Worm (Caenorhabditis elegans) whole organism, young adult: ENCODE data around the gene tbc-17.

Source experiments
- F23B12.7 ChIP-seq: sonication (generic microtip); optimal IDR thresholded peaks from 2 replicates; lab custom pipeline; 2017; ENCODE audit warnings: missing genetic modification characterization, mild to moderate bottlenecking, missing compliant biosample characterization, antibody characterized with exemption, moderate library complexity; ENCODE audit not compliant: insufficient read depth
- F37B4.10 ChIP-seq: fragments of 200-800 bp; sonication (Bioruptor generic); IDR thresholded peaks from 2 replicates; pipeline ENCODE4 v1.3.6; 2022; ENCODE audit warnings: missing genetic modification characterization, missing compliant biosample characterization
- F52B5.7 ChIP-seq: sonication (generic microtip); optimal IDR thresholded peaks from 2 replicates; lab custom pipeline; 2016; ENCODE audit warnings: mild to moderate bottlenecking, missing genetic modification characterization, missing compliant biosample characterization
- F55B11.4 ChIP-seq: sonication (generic microtip); optimal IDR thresholded peaks from 2 replicates; lab custom pipeline; 2016; ENCODE audit warnings: missing compliant biosample characterization, missing genetic modification characterization, borderline replicate concordance; ENCODE audit not compliant: insufficient read depth
- K11D2.4 ChIP-seq: fragments of 200-800 bp; sonication (Bioruptor generic); IDR thresholded peaks from 2 replicates; pipeline ENCODE4 v1.3.6; 2022; ENCODE audit warnings: missing genetic modification reagents, missing genetic modification characterization, missing compliant biosample characterization
- K12H6.12 ChIP-seq: fragments of 200-800 bp; sonication (Bioruptor generic); optimal IDR thresholded peaks from 2 replicates; lab custom pipeline; 2018; ENCODE audit warnings: mild to moderate bottlenecking, missing genetic modification characterization, missing compliant biosample characterization
- T07F8.4 ChIP-seq: sonication (generic microtip); optimal IDR thresholded peaks from 2 replicates; lab custom pipeline; 2016; ENCODE audit warnings: mild to moderate bottlenecking, missing genetic modification characterization, moderate library complexity, missing compliant biosample characterization
- T26A5.8 ChIP-seq: sonication (generic microtip); optimal IDR thresholded peaks from 2 replicates; lab custom pipeline; 2016; ENCODE audit warnings: missing genetic modification characterization, missing compliant biosample characterization
- Y67H2A.10 ChIP-seq: fragments of 200-800 bp; sonication (Bioruptor generic); conservative IDR thresholded peaks from 2 replicates; pipeline ENCODE4 v1.3.6; 2022; ENCODE audit warnings: missing genetic modification reagents, missing genetic modification characterization, missing compliant biosample characterization
- Y79H2A.3 ChIP-seq: fragments of 200-800 bp; sonication (Bioruptor generic); conservative IDR thresholded peaks from 2 replicates; pipeline ENCODE4 v1.3.6; 2022; ENCODE audit warnings: missing genetic modification reagents, missing genetic modification characterization, missing compliant biosample characterization
- ZK185.1 ChIP-seq: sonication (generic microtip); optimal IDR thresholded peaks from 2 replicates; lab custom pipeline; 2016; ENCODE audit warnings: mild to moderate bottlenecking, missing genetic modification characterization, missing compliant biosample characterization; ENCODE audit not compliant: poor library complexity, severe bottlenecking
- aptf-2 ChIP-seq: fragments of 200-800 bp; sonication (Bioruptor generic); conservative IDR thresholded peaks from 2 replicates; pipeline ENCODE4 v1.3.6; 2022; ENCODE audit warnings: missing genetic modification reagents, missing genetic modification characterization, missing compliant biosample characterization
- aptf-3 ChIP-seq: fragments of 200-800 bp; sonication (Bioruptor generic); IDR thresholded peaks from 2 replicates; pipeline ENCODE4 v1.3.6; 2022; ENCODE audit warnings: missing genetic modification characterization, missing compliant biosample characterization
- athp-1 ChIP-seq: sonication (generic microtip); optimal IDR thresholded peaks from 2 replicates; lab custom pipeline; 2017; ENCODE audit warnings: mild to moderate bottlenecking, missing genetic modification characterization, missing compliant biosample characterization
- cebp-1 ChIP-seq, 2 experiments: fragments of 200-800 bp in 1 of 2; sonication (Bioruptor generic) in 1 of 2; sonication (generic microtip) in 1 of 2; IDR thresholded peaks in 1 of 2; optimal IDR thresholded peaks in 1 of 2; 2 replicates each; pipeline versions ENCODE4 v1.3.6 to Lab custom; 2017 to 2022; ENCODE audit warnings: missing compliant biosample characterization in 2 of 2, missing genetic modification characterization in 2 of 2, mild to moderate bottlenecking in 1 of 2, missing genetic modification reagents in 1 of 2, moderate library complexity in 1 of 2
- cebp-2 ChIP-seq: fragments of 200-800 bp; sonication (Bioruptor generic); IDR thresholded peaks from 2 replicates; pipeline ENCODE4 v1.3.6; 2022; ENCODE audit warnings: missing genetic modification characterization, missing compliant biosample characterization
- ceh-100 ChIP-seq: fragments of 200-800 bp; sonication (Bioruptor generic); IDR thresholded peaks from 2 replicates; pipeline ENCODE4 v1.3.6; 2022; ENCODE audit warnings: missing genetic modification reagents, missing genetic modification characterization, missing compliant biosample characterization
- dpff-1 ChIP-seq: sonication (generic microtip); optimal IDR thresholded peaks from 2 replicates; lab custom pipeline; 2017; ENCODE audit warnings: mild to moderate bottlenecking, missing genetic modification characterization, missing compliant biosample characterization
- egl-18 ChIP-seq: fragments of 200-800 bp; sonication (Bioruptor generic); IDR thresholded peaks from 2 replicates; pipeline ENCODE4 v1.3.6; 2022; ENCODE audit warnings: missing genetic modification reagents, missing genetic modification characterization, missing compliant biosample characterization
- hlh-12 ChIP-seq: sonication (generic microtip); optimal IDR thresholded peaks from 2 replicates; lab custom pipeline; 2016; ENCODE audit warnings: missing genetic modification characterization, missing compliant biosample characterization
- hmg-1.2 ChIP-seq: fragments of 200-800 bp; sonication (Bioruptor generic); IDR thresholded peaks from 2 replicates; pipeline ENCODE4 v1.3.6; 2022; ENCODE audit warnings: missing genetic modification reagents, missing genetic modification characterization, missing compliant biosample characterization
- hrde-1 ChIP-seq: sonication (generic microtip); optimal IDR thresholded peaks from 2 replicates; lab custom pipeline; 2016; ENCODE audit warnings: missing genetic modification characterization, mild to moderate bottlenecking, missing compliant biosample characterization, moderate library complexity, missing genotype, missing genetic modification reagents, borderline replicate concordance
- lin-26 ChIP-seq: fragments of 200-800 bp; sonication (Bioruptor generic); IDR thresholded peaks from 2 replicates; pipeline ENCODE4 v1.3.6; 2022; ENCODE audit warnings: missing genetic modification reagents, missing genetic modification characterization, missing compliant biosample characterization
- lin-35 ChIP-seq, 3 experiments: fragments of 150-350 bp in 2 of 3; sonication (generic microtip) in 1 of 3; optimal IDR thresholded peaks; 2 replicates each; lab custom pipeline; 2014 to 2018; ENCODE audit warnings: missing biosample characterization in 3 of 3, missing genetic modification characterization in 3 of 3, missing genetic modification reagents in 3 of 3
- lir-1 ChIP-seq: fragments of 200-800 bp; sonication (Bioruptor generic); conservative IDR thresholded peaks from 2 replicates; pipeline ENCODE4 v1.3.6; 2022; ENCODE audit warnings: missing genetic modification reagents, missing genetic modification characterization, missing compliant biosample characterization
- lsy-27 ChIP-seq: sonication (generic microtip); optimal IDR thresholded peaks from 2 replicates; lab custom pipeline; 2017; ENCODE audit warnings: missing genetic modification characterization, mild to moderate bottlenecking, missing compliant biosample characterization, antibody characterized with exemption, missing genotype, borderline replicate concordance; ENCODE audit not compliant: insufficient read depth
- madf-10 ChIP-seq: sonication (generic microtip); optimal IDR thresholded peaks from 2 replicates; lab custom pipeline; 2016; ENCODE audit warnings: mild to moderate bottlenecking, missing genetic modification characterization, missing compliant biosample characterization
- mcd-1 ChIP-seq: fragments of 200-800 bp; sonication (Bioruptor generic); IDR thresholded peaks from 2 replicates; pipeline ENCODE4 v1.3.6; 2022; ENCODE audit warnings: missing genetic modification reagents, missing genetic modification characterization, missing compliant biosample characterization
- mel-28 ChIP-seq: sonication (generic microtip); optimal IDR thresholded peaks from 2 replicates; lab custom pipeline; 2016; ENCODE audit warnings: borderline replicate concordance, mild to moderate bottlenecking, missing genetic modification characterization, missing compliant biosample characterization
- mes-4 ChIP-seq: sonication (generic microtip); optimal IDR thresholded peaks from 2 replicates; lab custom pipeline; 2016; ENCODE audit warnings: missing genotype, missing genetic modification characterization, missing compliant biosample characterization
- pbrm-1 ChIP-seq: fragments of 200-800 bp; sonication (Bioruptor generic); IDR thresholded peaks from 2 replicates; pipeline ENCODE4 v1.3.6; 2022; ENCODE audit warnings: missing genetic modification reagents, missing genetic modification characterization, missing compliant biosample characterization
- rec-8 ChIP-seq, 2 experiments: sonication (generic microtip); optimal IDR thresholded peaks; 2 replicates each; lab custom pipeline; 2016; ENCODE audit warnings: mild to moderate bottlenecking in 2 of 2, missing genetic modification characterization in 2 of 2, missing genetic modification reagents in 2 of 2, missing genotype in 2 of 2, missing biosample characterization in 1 of 2, missing compliant biosample characterization in 1 of 2, moderate library complexity in 1 of 2
- sea-2 ChIP-seq: fragments of 200-800 bp; sonication (Bioruptor generic); IDR thresholded peaks from 2 replicates; pipeline ENCODE4 v1.3.6; 2022; ENCODE audit warnings: missing genetic modification characterization, missing compliant biosample characterization
- tbx-9 ChIP-seq: sonication (generic microtip); optimal IDR thresholded peaks from 2 replicates; lab custom pipeline; 2016; ENCODE audit warnings: borderline replicate concordance, missing genetic modification characterization, inconsistent platforms, missing compliant biosample characterization
- unc-130 ChIP-seq: sonication (generic microtip); optimal IDR thresholded peaks from 2 replicates; lab custom pipeline; 2016; ENCODE audit warnings: missing genetic modification reagents, missing genetic modification characterization, missing compliant biosample characterization
- unc-62 ChIP-seq: fragments of 150-350 bp; optimal IDR thresholded peaks from 2 replicates; lab custom pipeline; 2014; ENCODE audit warnings: missing biosample characterization, missing genetic modification reagents, missing genetic modification characterization
- zfh-2 ChIP-seq: fragments of 200-800 bp; sonication (Bioruptor generic); conservative IDR thresholded peaks from 2 replicates; pipeline ENCODE4 v1.3.6; 2022; ENCODE audit warnings: missing genetic modification reagents, missing genetic modification characterization, missing compliant biosample characterization
- ztf-18 ChIP-seq: sonication (generic microtip); optimal IDR thresholded peaks from 2 replicates; lab custom pipeline; 2016; ENCODE audit warnings: missing genotype, mild to moderate bottlenecking, missing genetic modification characterization, missing compliant biosample characterization

The tbc-17 gene

DNA sequence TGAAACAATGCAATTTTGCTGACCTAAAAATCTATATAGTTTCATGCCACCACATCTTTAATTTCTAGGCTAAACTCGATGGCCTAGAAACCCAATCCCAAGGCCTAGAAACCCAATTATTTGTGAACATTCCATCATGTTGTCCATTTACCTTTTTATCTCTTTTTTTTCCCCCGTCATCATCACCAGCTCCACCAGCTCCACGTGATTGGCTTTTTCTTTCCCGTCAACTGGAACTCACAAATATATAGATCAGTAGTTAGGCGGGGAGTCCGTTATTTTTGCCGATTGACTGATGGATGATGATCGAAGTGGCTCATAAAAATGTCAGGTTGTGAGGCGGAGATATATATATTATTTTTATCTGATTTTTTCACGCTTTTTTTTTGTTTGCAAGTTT lies 35.8 kb upstream of the tbc-17 start:
- TF ChIP-seq egl-18 (no peak), ztf-18 (no peak), cebp-2 (no peak), Y79H2A.3 (no peak), madf-10 (tag; lab: Kevin White, UChicago) (no peak), rec-8 (tag; optimal IDR thresholded peaks at IDR 0.05; lab: Kevin White, UChicago) (no peak), K12H6.12 (tag; lab: Kevin White, UChicago) (no peak), mes-4 (no peak), athp-1 (tag; lab: Kevin White, UChicago) (no peak), T07F8.4 (tag; lab: Kevin White, UChicago) (no peak), mel-28 (tag; lab: Kevin White, UChicago) (no peak), sea-2 (no peak), Y67H2A.10 (GFP tag; lab: Robert Waterston, UW) (no peak), tbx-9 (no peak)

DNA sequence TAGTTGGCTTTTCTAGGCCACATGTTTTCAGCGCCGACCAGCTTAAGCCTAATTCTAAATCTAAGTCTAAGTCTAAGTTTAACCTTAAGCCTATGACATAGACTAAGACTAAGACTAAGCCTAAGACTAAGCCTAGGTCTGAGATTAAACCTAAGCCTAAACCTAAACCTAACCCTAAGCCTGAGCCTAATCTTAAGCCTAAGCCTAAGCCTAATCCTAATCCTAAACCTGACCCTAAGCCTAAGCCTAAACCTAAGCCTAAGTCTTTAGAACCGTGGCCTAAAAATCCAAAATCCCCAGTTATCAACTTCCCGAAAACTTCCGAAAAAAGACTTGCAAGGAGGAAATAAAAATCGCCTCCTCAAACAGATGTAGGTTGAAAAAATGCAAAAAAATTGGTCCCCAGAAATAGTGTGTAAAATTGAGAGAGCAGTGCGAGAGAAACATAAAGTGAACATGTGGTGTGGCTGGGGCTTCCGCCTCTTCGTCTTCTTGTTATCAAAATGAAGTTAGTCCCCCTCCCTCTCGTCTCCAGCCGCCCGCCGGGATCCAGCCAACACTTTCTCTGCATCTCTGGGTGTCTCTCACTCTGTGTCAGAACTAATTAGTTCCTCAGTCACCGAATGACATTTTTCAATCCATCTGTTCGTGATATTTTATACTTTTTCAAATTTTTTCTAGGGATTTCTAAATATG lies 34.4 kb upstream of the tbc-17 start:
- TF ChIP-seq F55B11.4 (tag; lab: Kevin White, UChicago) (no peak), zfh-2 (GFP tag; lab: Robert Waterston, UW) (0 out of 2 replicates have a peak, but pooled peaks have one; percentile 20), hrde-1 (no peak), K12H6.12 (tag; lab: Kevin White, UChicago) (peak; percentile 30), mcd-1 (no peak), F52B5.7 (tag; lab: Kevin White, UChicago) (no peak), lsy-27 (no peak), hlh-12 (tag; lab: Kevin White, UChicago) (no peak), T26A5.8 (tag; lab: Kevin White, UChicago) (no peak), aptf-2 (GFP tag; lab: Robert Waterston, UW) (no peak), F37B4.10 (GFP tag; lab: Robert Waterston, UW) (0 out of 2 replicates have a peak, but pooled peaks have one; percentile 69), pbrm-1 (GFP tag; lab: Robert Waterston, UW) (no peak), egl-18 (no peak), ceh-100 (GFP tag; lab: Robert Waterston, UW) (no peak), lin-26 (no peak), lin-35 (GFP tag; optimal IDR thresholded peaks at IDR 0.05; lab: Kevin White, UChicago) (peak in 1 of 3 experiments; percentile 45), F23B12.7 (tag; lab: Kevin White, UChicago) (no peak), aptf-3 (no peak), hmg-1.2 (GFP tag; lab: Robert Waterston, UW) (peak; percentile 57), dpff-1 (tag; lab: Kevin White, UChicago) (no peak), cebp-1 (GFP tag; IDR thresholded peaks at IDR 0.05; lab: Robert Waterston, UW) (no peak), cebp-1 (tag; optimal IDR thresholded peaks at IDR 0.05; lab: Kevin White, UChicago) (peak; percentile 14), lir-1 (no peak), ZK185.1 (tag; lab: Kevin White, UChicago) (no peak), unc-62 (no peak), K11D2.4 (GFP tag; lab: Robert Waterston, UW) (no peak), unc-130 (GFP tag; lab: Kevin White, UChicago) (no peak)
